Fruit fly (Drosophila melanogaster) whole organism, embryonic: ENCODE measurements around the gene CG15142.

ENCODE experiments used
- Bdp1 ChIP-seq: fragments of 200-800 bp; sonication (Bioruptor generic); optimal IDR thresholded peaks from 3 replicates; lab custom pipeline; 2016; ENCODE audit warnings: missing biosample characterization, missing genetic modification characterization
- CG10565 ChIP-seq: fragments of 200-800 bp; sonication (Bioruptor generic); optimal IDR thresholded peaks from 3 replicates; lab custom pipeline; 2016; ENCODE audit warnings: missing biosample characterization, mild to moderate bottlenecking, missing genetic modification characterization
- CG11247 ChIP-seq: fragments of 200-800 bp; sonication (Bioruptor generic); IDR thresholded peaks from 2 replicates; pipeline ENCODE4 v1.3.6; 2022; ENCODE audit warnings: missing biosample characterization, missing genetic modification characterization
- CG15269 ChIP-seq: fragments of 200-800 bp; sonication (Bioruptor generic); optimal IDR thresholded peaks from 2 replicates; lab custom pipeline; 2018; ENCODE audit warnings: missing biosample characterization, mild to moderate bottlenecking, missing genetic modification characterization, moderate library complexity
- CG17612 ChIP-seq: fragments of 200-800 bp; sonication (Bioruptor generic); IDR thresholded peaks from 2 replicates; pipeline ENCODE4 v1.3.6; 2022; ENCODE audit warnings: missing biosample characterization, missing genetic modification characterization
- CG2889 ChIP-seq: fragments of 200-800 bp; sonication (Bioruptor generic); IDR thresholded peaks from 3 replicates; pipeline ENCODE4 v1.3.6; 2022; ENCODE audit warnings: missing biosample characterization, missing genetic modification characterization
- CG33213 ChIP-seq: fragments of 200-800 bp; sonication (Bioruptor generic); optimal IDR thresholded peaks from 3 replicates; lab custom pipeline; 2016; ENCODE audit warnings: missing biosample characterization, missing genetic modification characterization
- CG5245 ChIP-seq: fragments of 200-800 bp; sonication (Bioruptor generic); optimal IDR thresholded peaks from 3 replicates; lab custom pipeline; 2016; ENCODE audit warnings: missing biosample characterization, missing genetic modification characterization
- CG6683 ChIP-seq: fragments of 200-800 bp; sonication (Bioruptor generic); optimal IDR thresholded peaks from 2 replicates; lab custom pipeline; 2017; ENCODE audit warnings: missing biosample characterization, mild to moderate bottlenecking, missing genetic modification characterization, missing genetic modification reagents
- CG7372 ChIP-seq: fragments of 200-800 bp; sonication (Bioruptor generic); IDR thresholded peaks from 2 replicates; pipeline ENCODE4 v1.3.6; 2022; ENCODE audit warnings: missing biosample characterization, missing genetic modification characterization
- CG8290 ChIP-seq, 3 experiments: fragments of 200-800 bp; sonication (Bioruptor generic); optimal IDR thresholded peaks; 2 replicates each; lab custom pipeline; 2016 to 2019; ENCODE audit warnings: missing biosample characterization in 3 of 3, missing genetic modification characterization in 3 of 3, mild to moderate bottlenecking in 2 of 3, moderate library complexity in 1 of 3
- CHES-1-like ChIP-seq: fragments of 200-800 bp; sonication (Bioruptor generic); optimal IDR thresholded peaks from 2 replicates; lab custom pipeline; 2016; ENCODE audit warnings: missing biosample characterization, missing genetic modification characterization
- Deaf1 ChIP-seq: fragments of 200-800 bp; optimal IDR thresholded peaks from 3 replicates; lab custom pipeline; 2019; ENCODE audit warnings: missing biosample characterization, mild to moderate bottlenecking, missing genetic modification characterization, moderate library complexity
- Doc3 ChIP-seq: fragments of 200-800 bp; sonication (Bioruptor generic); IDR thresholded peaks from 3 replicates; pipeline ENCODE4 v1.3.6; 2022; ENCODE audit warnings: missing biosample characterization, missing genetic modification characterization; ENCODE audit not compliant: partially characterized antibody
- Eip74EF ChIP-seq, 2 experiments: fragments of 200-800 bp in 1 of 2; fragments of >200 bp in 1 of 2; sonication (Bioruptor generic) in 1 of 2; optimal IDR thresholded peaks; 2 replicates each; lab custom pipeline; 2017 to 2019; ENCODE audit warnings: missing biosample characterization in 2 of 2, missing genetic modification characterization in 2 of 2, mild to moderate bottlenecking in 1 of 2, moderate library complexity in 1 of 2
- HLH54F ChIP-seq: fragments of 200-800 bp; sonication (Bioruptor generic); optimal IDR thresholded peaks from 3 replicates; lab custom pipeline; 2016; ENCODE audit warnings: missing biosample characterization, missing genetic modification characterization
- Hsf ChIP-seq: fragments of 200-800 bp; sonication (Bioruptor generic); optimal IDR thresholded peaks from 3 replicates; lab custom pipeline; 2016; ENCODE audit warnings: missing biosample characterization, missing genetic modification characterization
- Lim3 ChIP-seq: fragments of 200-800 bp; sonication (Bioruptor generic); IDR thresholded peaks from 2 replicates; pipeline ENCODE4 v1.3.6; 2022; ENCODE audit warnings: missing biosample characterization, missing genetic modification characterization
- MESR4 ChIP-seq: fragments of 200-800 bp; sonication (Bioruptor generic); optimal IDR thresholded peaks from 2 replicates; lab custom pipeline; 2018; ENCODE audit warnings: missing biosample characterization, mild to moderate bottlenecking, missing genetic modification characterization, moderate library complexity
- Mes4 ChIP-seq: fragments of 200-800 bp; sonication (Bioruptor generic); optimal IDR thresholded peaks from 2 replicates; lab custom pipeline; 2016; ENCODE audit warnings: missing biosample characterization, missing genetic modification characterization
- NC2α ChIP-seq: fragments of 200-800 bp; sonication (Bioruptor generic); optimal IDR thresholded peaks from 2 replicates; lab custom pipeline; 2016; ENCODE audit warnings: missing biosample characterization, missing genetic modification characterization
- Spps ChIP-seq: fragments of 200-800 bp; sonication (Bioruptor generic); optimal IDR thresholded peaks from 2 replicates; lab custom pipeline; 2018; ENCODE audit warnings: missing biosample characterization, mild to moderate bottlenecking, missing genetic modification characterization
- Tbp ChIP-seq: fragments of >200 bp; optimal IDR thresholded peaks from 2 replicates; lab custom pipeline; 2018; ENCODE audit warnings: missing biosample characterization, missing genetic modification characterization
- Xbp1 ChIP-seq: fragments of 200-800 bp; sonication (Bioruptor generic); optimal IDR thresholded peaks from 3 replicates; lab custom pipeline; 2016; ENCODE audit warnings: missing biosample characterization, mild to moderate bottlenecking, missing genetic modification characterization
- Xrp1 ChIP-seq: fragments of 200-800 bp; sonication (Bioruptor generic); IDR thresholded peaks from 2 replicates; pipeline ENCODE4 v1.3.6; 2022; ENCODE audit warnings: missing biosample characterization, missing genetic modification characterization
- amos ChIP-seq: fragments of 200-800 bp; sonication (Bioruptor generic); IDR thresholded peaks from 2 replicates; pipeline ENCODE4 v1.3.6; 2022; ENCODE audit warnings: missing biosample characterization, missing genetic modification characterization; ENCODE audit not compliant: partially characterized antibody
- bab2 ChIP-seq: fragments of 200-800 bp; sonication (Bioruptor generic); optimal IDR thresholded peaks from 2 replicates; lab custom pipeline; 2016; ENCODE audit warnings: missing biosample characterization, missing genetic modification characterization
- disco-r ChIP-seq: fragments of 200-800 bp; sonication (Bioruptor generic); optimal IDR thresholded peaks from 2 replicates; lab custom pipeline; 2016; ENCODE audit warnings: missing biosample characterization, missing genetic modification characterization
- kni ChIP-seq: fragments of 200-800 bp; sonication (Bioruptor generic); optimal IDR thresholded peaks from 3 replicates; lab custom pipeline; 2017; ENCODE audit warnings: mild to moderate bottlenecking, missing biosample characterization, missing genetic modification reagents, missing genetic modification characterization
- p53 ChIP-seq: fragments of 200-800 bp; sonication (Bioruptor generic); optimal IDR thresholded peaks from 2 replicates; lab custom pipeline; 2016; ENCODE audit warnings: missing biosample characterization, missing genetic modification characterization
- pnt ChIP-seq: fragments of 200-800 bp; sonication (Bioruptor generic); optimal IDR thresholded peaks from 3 replicates; lab custom pipeline; 2016; ENCODE audit warnings: missing biosample characterization, missing genetic modification characterization
- pros ChIP-seq: fragments of 200-800 bp; sonication (Bioruptor generic); optimal IDR thresholded peaks from 3 replicates; lab custom pipeline; 2019; ENCODE audit warnings: missing biosample characterization, mild to moderate bottlenecking, missing genetic modification characterization, moderate library complexity
- run ChIP-seq: fragments of 200-800 bp; sonication (Bioruptor generic); optimal IDR thresholded peaks from 3 replicates; lab custom pipeline; 2018; ENCODE audit warnings: missing biosample characterization, mild to moderate bottlenecking, missing genetic modification characterization
- sens ChIP-seq: fragments of 200-800 bp; sonication (Bioruptor generic); peaks from one replicate; lab custom pipeline; 2016; ENCODE audit warnings: missing biosample characterization, missing genetic modification characterization
- toy ChIP-seq: fragments of 200-800 bp; sonication (Bioruptor generic); IDR thresholded peaks from 2 replicates; pipeline ENCODE4 v1.3.6; 2022; ENCODE audit warnings: missing biosample characterization, missing genetic modification characterization
- trh ChIP-seq: fragments of 200-800 bp; sonication (Bioruptor generic); optimal IDR thresholded peaks from 2 replicates; lab custom pipeline; 2016; ENCODE audit warnings: missing biosample characterization, missing genetic modification characterization
- ttk ChIP-seq: fragments of 200-800 bp; sonication (Bioruptor generic); IDR thresholded peaks from 2 replicates; pipeline ENCODE4 v2.1.2; 2022; ENCODE audit warnings: missing biosample characterization, missing genetic modification characterization
- tx ChIP-seq: fragments of 200-800 bp; sonication (Bioruptor generic); optimal IDR thresholded peaks from 2 replicates; lab custom pipeline; 2016; ENCODE audit warnings: missing biosample characterization, missing genetic modification characterization
- zen ChIP-seq: fragments of 200-800 bp; sonication (Bioruptor generic); optimal IDR thresholded peaks from 3 replicates; lab custom pipeline; 2018; ENCODE audit warnings: missing biosample characterization, mild to moderate bottlenecking, missing genetic modification characterization, moderate library complexity

The CG15142 gene

DNA sequence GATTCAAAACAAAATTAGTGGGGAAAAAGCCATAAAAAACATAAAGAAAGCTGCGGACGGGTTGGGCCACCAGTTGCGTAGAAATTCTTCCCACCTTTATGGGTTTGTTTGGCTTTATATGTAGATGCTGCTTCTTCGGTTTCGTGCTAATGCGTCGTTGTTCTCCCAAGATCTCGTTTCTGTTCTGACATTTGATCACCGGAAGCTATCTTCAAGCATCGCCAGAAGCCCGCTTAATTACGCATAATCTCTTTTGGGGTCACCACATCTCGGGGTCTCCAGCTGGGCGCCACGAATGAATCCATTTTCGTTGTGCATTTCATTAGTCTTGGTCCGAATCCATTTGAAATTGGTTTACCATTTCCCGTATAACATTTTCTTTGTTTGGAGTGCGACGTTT lies 2.9 kb downstream of the CG15142 start (continued):
- no peak for TF ChIP-seq CG5245 (GFP tag; lab: Kevin White, UChicago)
- TF ChIP-seq Doc3, result no peak
- TF ChIP-seq CG33213 (GFP tag; lab: Kevin White, UChicago), result no peak
- TF ChIP-seq MESR4 (GFP tag; lab: Kevin White, UChicago), result no peak
- TF ChIP-seq Lim3 (GFP tag; lab: Robert Waterston, UW), result no peak
- no peak for TF ChIP-seq CG7372 (GFP tag; lab: Robert Waterston, UW)
- TF ChIP-seq ttk (GFP tag; lab: Robert Waterston, UW), result no peak
- TF ChIP-seq CG8290 (GFP tag; optimal IDR thresholded peaks at IDR 0.05; lab: Kevin White, UChicago), result no peak
- TF ChIP-seq CG8290 (tag; optimal IDR thresholded peaks at IDR 0.05; lab: Kevin White, UChicago), result no peak
- TF ChIP-seq p53, result no peak
- no peak for TF ChIP-seq CG10565 (GFP tag; lab: Kevin White, UChicago)
- no peak for TF ChIP-seq Tbp (GFP tag; lab: Kevin White, UChicago)
- TF ChIP-seq NC2α, result no peak
- no peak for TF ChIP-seq HLH54F (GFP tag; lab: Kevin White, UChicago)
- TF ChIP-seq Eip74EF (GFP tag; optimal IDR thresholded peaks at IDR 0.05; lab: Kevin White, UChicago), result no peak
- no peak for TF ChIP-seq Xrp1
- no peak for TF ChIP-seq disco-r (GFP tag; lab: Kevin White, UChicago)
- TF ChIP-seq Hsf (GFP tag; lab: Kevin White, UChicago), result no peak
- TF ChIP-seq CG2889 (GFP tag; lab: Robert Waterston, UW), result no peak
- no peak for TF ChIP-seq Deaf1 (tag; lab: Kevin White, UChicago)
- TF ChIP-seq CG11247 (GFP tag; lab: Robert Waterston, UW), result no peak
- TF ChIP-seq run, result no peak
- peak; percentile 50 for TF ChIP-seq kni (GFP tag; lab: Kevin White, UChicago)
- TF ChIP-seq Mes4 (GFP tag; lab: Kevin White, UChicago), result no peak
- no peak for TF ChIP-seq zen

DNA sequence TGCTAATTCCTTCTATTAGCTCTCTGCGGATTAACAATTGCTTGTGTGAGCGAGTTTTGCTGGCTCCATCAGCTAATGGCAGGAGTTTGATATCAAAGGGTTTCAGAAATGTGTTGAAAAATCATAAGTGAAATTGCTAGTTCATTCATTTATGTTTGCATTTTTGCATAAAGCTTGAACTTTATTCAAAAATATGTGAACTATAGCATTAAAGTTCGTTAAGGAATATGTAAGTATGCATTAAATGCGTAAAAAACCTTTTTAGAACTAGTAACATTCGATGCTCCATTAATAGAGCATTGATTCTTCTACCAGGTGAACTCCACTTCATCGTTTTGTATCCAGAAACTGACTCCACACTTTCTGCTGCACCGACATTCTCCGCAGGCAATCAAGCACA lies 5.9 kb downstream of the CG15142 start:
- TF ChIP-seq CG6683 (GFP tag; lab: Kevin White, UChicago), result no peak
- TF ChIP-seq zen, result no peak
- no peak for TF ChIP-seq Bdp1 (GFP tag; lab: Kevin White, UChicago)
- no peak for TF ChIP-seq bab2 (GFP tag; lab: Kevin White, UChicago)
- TF ChIP-seq Spps (tag; lab: Kevin White, UChicago), result no peak

DNA sequence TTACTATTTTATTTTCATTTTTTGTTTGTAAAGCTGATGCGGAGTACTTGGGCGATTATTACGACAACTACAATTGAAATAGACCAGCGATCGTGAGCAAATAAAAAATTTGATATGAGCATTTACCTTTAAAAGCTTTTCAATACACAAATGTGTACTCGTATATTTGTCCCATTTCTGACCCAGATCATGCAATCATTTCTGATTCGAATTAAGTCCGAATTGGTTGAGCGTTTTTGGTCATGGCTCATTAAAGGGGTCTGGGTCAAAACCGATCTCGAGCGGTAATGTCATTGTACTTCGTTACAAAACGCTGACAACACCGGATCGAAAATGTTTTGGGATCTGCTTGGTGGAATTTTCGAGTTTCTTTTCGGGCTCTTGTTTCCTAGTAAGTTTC lies 12.4 kb downstream of the CG15142 start, which contains the start of gene CG43220:
CG43220 (plus strand) TSS at position 301 of the 400 bp plus-strand sequence.
- TF ChIP-seq pros (no peak), CHES-1-like (GFP tag; lab: Kevin White, UChicago) (no peak), Xbp1 (no peak), toy (GFP tag; lab: Robert Waterston, UW) (no peak), MESR4 (GFP tag; lab: Kevin White, UChicago) (no peak), trh (no peak), CG15269 (tag; lab: Kevin White, UChicago) (no peak), amos (GFP tag; lab: Robert Waterston, UW) (no peak), tx (GFP tag; lab: Kevin White, UChicago) (no peak)
- TF ChIP-seq, all 482 proteins: peak for 0

DNA sequence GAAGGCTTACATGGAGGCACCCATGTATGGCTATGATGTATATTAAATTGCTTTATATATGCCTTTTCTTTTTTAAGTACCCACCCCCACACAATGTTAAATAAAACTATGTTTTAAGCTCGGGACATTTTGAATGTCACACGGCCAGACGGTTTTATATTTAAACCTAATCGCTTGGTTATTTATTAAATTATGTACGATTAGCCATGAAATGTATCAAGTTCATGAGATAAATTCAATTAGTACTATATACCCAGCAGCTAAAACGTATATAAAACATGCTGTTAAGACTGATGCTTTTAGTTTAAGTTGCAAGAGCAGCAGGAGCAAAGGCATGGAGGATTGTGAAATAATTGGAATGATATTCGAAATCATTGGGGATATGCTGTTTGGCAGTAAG lies 13.2 kb downstream of the CG15142 start, which contains the start of the genes CG43221 and CG43645:
CG43221 (plus strand) TSS at position 301 of the 400 bp plus-strand sequence.
CG43645 (plus strand) TSS at position 301 of the 400 bp plus-strand sequence.
- TF ChIP-seq pnt (GFP tag; lab: Kevin White, UChicago), result no peak
- TF ChIP-seq Eip74EF (GFP tag; optimal IDR thresholded peaks at IDR 0.05; lab: Kevin White, UChicago), result no peak
- TF ChIP-seq sens (GFP tag; lab: Kevin White, UChicago), result peak; percentile 4
- no peak for TF ChIP-seq CG17612 (GFP tag; lab: Robert Waterston, UW)
- no peak for TF ChIP-seq MESR4 (GFP tag; lab: Kevin White, UChicago)
